Fruit fly (Drosophila melanogaster): ENCODE measurements around the gene CG18547.
"Not testable (repeated sequence)": the region's sequence is repeated elsewhere in the genome, so short reads cannot be mapped to it uniquely, and the experiment has no call there.

DNA sequence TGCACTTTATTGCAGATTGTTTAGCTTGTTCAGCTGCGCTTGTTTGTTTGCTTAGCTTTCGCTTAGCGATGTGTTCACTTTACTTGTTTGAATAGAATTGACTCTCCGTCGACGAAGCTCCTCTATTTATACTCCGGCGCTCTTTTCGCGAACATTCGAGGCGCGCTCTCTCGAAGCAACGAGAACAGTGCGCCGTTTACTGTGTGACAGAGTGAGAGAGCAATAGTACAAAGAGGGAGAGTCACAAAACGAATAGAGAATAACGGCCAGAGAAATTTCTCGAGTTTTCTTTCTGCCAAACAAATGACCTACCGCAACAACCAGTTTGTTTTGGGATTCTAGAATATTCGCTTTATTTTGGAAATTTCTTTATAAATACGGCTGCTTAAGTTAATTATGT lies 23.7 kb downstream of the CG18547 start, which contains the start of gene Hsp70Aa:
- TF ChIP-seq psq, Myc, h, insv, Sin3A (optimal IDR thresholded peaks at IDR 0.05): not testable (repeated sequence)
